Fruit fly (Drosophila melanogaster): ENCODE measurements around the gene cas.

Gene cas

dm6 chr3R:5723122-5723521 is 6.5 kb upstream of the cas start:
- TF ChIP-seq CG13204 (GFP tag; optimal IDR thresholded peaks at IDR 0.05) (no peak), CG15710 (tag; optimal IDR thresholded peaks at IDR 0.05) (no peak), CG9948 (tag; optimal IDR thresholded peaks at IDR 0.05) (no peak), CG4496 (GFP tag; IDR thresholded peaks at IDR 0.05) (no peak), Ets98B (GFP tag; IDR thresholded peaks at IDR 0.05) (no peak), CG34367 (tag; optimal IDR thresholded peaks at IDR 0.05) (no peak)

- TF ChIP-seq Ets98B (GFP tag; IDR thresholded peaks at IDR 0.05) (peak; percentile 25; the same call in 1 of the 2 replicates), gl (tag; optimal IDR thresholded peaks at IDR 0.05) (no peak), CG8301 (tag; optimal IDR thresholded peaks at IDR 0.05) (no peak), CG15710 (tag; optimal IDR thresholded peaks at IDR 0.05) (no peak), EcR (GFP tag; optimal IDR thresholded peaks at IDR 0.05) (no peak), CG14655 (GFP tag; optimal IDR thresholded peaks at IDR 0.05) (peak; percentile 71), CG13204 (GFP tag; optimal IDR thresholded peaks at IDR 0.05) (no peak), CG34367 (tag; optimal IDR thresholded peaks at IDR 0.05) (peak; percentile 23), CG9948 (tag; optimal IDR thresholded peaks at IDR 0.05) (no peak), rn (GFP tag; IDR thresholded peaks at IDR 0.05) (no peak), fd96Ca (GFP tag; IDR thresholded peaks at IDR 0.05) (no peak), D1 (tag; optimal IDR thresholded peaks at IDR 0.05) (no peak), CG4496 (GFP tag; IDR thresholded peaks at IDR 0.05) (peak; percentile 57; the same call in 2 of the 3 replicates), CG32121 (GFP tag; IDR thresholded peaks at IDR 0.05) (0 out of 2 replicates have a peak, but pooled peaks have one; percentile 8), CG8159 (tag; optimal IDR thresholded peaks at IDR 0.05) (peak; percentile 58), CG17806 (tag; optimal IDR thresholded peaks at IDR 0.05) (no peak), CG10348 (GFP tag; IDR thresholded peaks at IDR 0.05) (no peak), Pif1A (GFP tag; optimal IDR thresholded peaks at IDR 0.05) (peak; percentile 38), Pif1B (GFP tag; optimal IDR thresholded peaks at IDR 0.05) (no peak)
Observed at dm6 chr3R:5705469-5706067, 11.0 kb downstream of the cas start.

dm6 chr3R:5704982-5705381 is 11.6 kb downstream of the cas start:
- TF ChIP-seq CG15710 (tag; optimal IDR thresholded peaks at IDR 0.05) = no peak
- no peak for TF ChIP-seq CG13204 (GFP tag; optimal IDR thresholded peaks at IDR 0.05)
- no peak for TF ChIP-seq fd96Ca (GFP tag; IDR thresholded peaks at IDR 0.05)
- TF ChIP-seq Pif1B (GFP tag; optimal IDR thresholded peaks at IDR 0.05) = no peak
- no peak for TF ChIP-seq CG14655 (GFP tag; optimal IDR thresholded peaks at IDR 0.05)
- no peak for TF ChIP-seq CG8301 (tag; optimal IDR thresholded peaks at IDR 0.05)
- no peak for TF ChIP-seq CG32121 (GFP tag; IDR thresholded peaks at IDR 0.05)
- no peak for TF ChIP-seq CG8159 (tag; optimal IDR thresholded peaks at IDR 0.05)
- TF ChIP-seq rn (GFP tag; IDR thresholded peaks at IDR 0.05) = no peak
- no peak for TF ChIP-seq CG17806 (tag; optimal IDR thresholded peaks at IDR 0.05)
- no peak for TF ChIP-seq CG12605 (GFP tag; IDR thresholded peaks at IDR 0.05)
- TF ChIP-seq CG34367 (tag; optimal IDR thresholded peaks at IDR 0.05) = no peak
- no peak for TF ChIP-seq D1 (tag; optimal IDR thresholded peaks at IDR 0.05)
- no peak for TF ChIP-seq Pif1A (GFP tag; optimal IDR thresholded peaks at IDR 0.05)
- TF ChIP-seq Snoo (tag; optimal IDR thresholded peaks at IDR 0.05) = no peak
- no peak for TF ChIP-seq CG4496 (GFP tag; IDR thresholded peaks at IDR 0.05)
- no peak for TF ChIP-seq Ets98B (GFP tag; IDR thresholded peaks at IDR 0.05)
- no peak for TF ChIP-seq CG10348 (GFP tag; IDR thresholded peaks at IDR 0.05)
- TF ChIP-seq EcR (GFP tag; optimal IDR thresholded peaks at IDR 0.05) = no peak
- TF ChIP-seq gl (tag; optimal IDR thresholded peaks at IDR 0.05) = no peak

dm6 chr3R:5701104-5701503 is 15.5 kb downstream of the cas start:
- TF ChIP-seq CG15710 (tag; optimal IDR thresholded peaks at IDR 0.05) = no peak
- no peak for TF ChIP-seq CG13204 (GFP tag; optimal IDR thresholded peaks at IDR 0.05)
- no peak for TF ChIP-seq CG10348 (GFP tag; IDR thresholded peaks at IDR 0.05)
- TF ChIP-seq Snoo (tag; optimal IDR thresholded peaks at IDR 0.05) = no peak
- no peak for TF ChIP-seq Pif1A (GFP tag; optimal IDR thresholded peaks at IDR 0.05)
- peak; percentile 29; the same call in 1 of the 2 replicates for TF ChIP-seq CG32121 (GFP tag; IDR thresholded peaks at IDR 0.05)
- TF ChIP-seq Pif1B (GFP tag; optimal IDR thresholded peaks at IDR 0.05) = no peak
- TF ChIP-seq Ets98B (GFP tag; IDR thresholded peaks at IDR 0.05) = peak; percentile 42; the same call in 1 of the 2 replicates
- TF ChIP-seq CG4496 (GFP tag; IDR thresholded peaks at IDR 0.05) = peak; percentile 51; the same call in 1 of the 3 replicates
- no peak for TF ChIP-seq CG9948 (tag; optimal IDR thresholded peaks at IDR 0.05)
- TF ChIP-seq gl (tag; optimal IDR thresholded peaks at IDR 0.05) = no peak
- TF ChIP-seq CG8159 (tag; optimal IDR thresholded peaks at IDR 0.05) = no peak
- TF ChIP-seq CG12605 (GFP tag; IDR thresholded peaks at IDR 0.05) = no peak
- no peak for TF ChIP-seq EcR (GFP tag; optimal IDR thresholded peaks at IDR 0.05)

- peak; percentile 29; the same call in 1 of the 3 replicates for TF ChIP-seq CG4496 (GFP tag; IDR thresholded peaks at IDR 0.05)
- TF ChIP-seq Snoo (tag; optimal IDR thresholded peaks at IDR 0.05) = no peak
Observed at dm6 chr3R:5696384-5696783, 20.2 kb downstream of the cas start.

- TF ChIP-seq Pif1B (GFP tag; optimal IDR thresholded peaks at IDR 0.05) (peak; percentile 36), CG15710 (tag; optimal IDR thresholded peaks at IDR 0.05) (peak; percentile 40), CG8159 (tag; optimal IDR thresholded peaks at IDR 0.05) (peak; percentile 84), Snoo (tag; optimal IDR thresholded peaks at IDR 0.05) (peak; percentile 11), D1 (tag; optimal IDR thresholded peaks at IDR 0.05) (no peak), Pif1A (GFP tag; optimal IDR thresholded peaks at IDR 0.05) (peak; percentile 76), CG12605 (GFP tag; IDR thresholded peaks at IDR 0.05) (peak; percentile 81), fd96Ca (GFP tag; IDR thresholded peaks at IDR 0.05) (peak; percentile 62; the same call in 2 of the 3 replicates), CG8301 (tag; optimal IDR thresholded peaks at IDR 0.05) (peak; percentile 78), CG14655 (GFP tag; optimal IDR thresholded peaks at IDR 0.05) (peak; percentile 61), CG13204 (GFP tag; optimal IDR thresholded peaks at IDR 0.05) (no peak), CG17806 (tag; optimal IDR thresholded peaks at IDR 0.05) (no peak), CG34367 (tag; optimal IDR thresholded peaks at IDR 0.05) (peak; percentile 49), EcR (GFP tag; optimal IDR thresholded peaks at IDR 0.05) (no peak), rn (GFP tag; IDR thresholded peaks at IDR 0.05) (0 out of 2 replicates have a peak, but pooled peaks have one; percentile 22), CG4496 (GFP tag; IDR thresholded peaks at IDR 0.05) (peak; percentile 89), gl (tag; optimal IDR thresholded peaks at IDR 0.05) (no peak), CG32121 (GFP tag; IDR thresholded peaks at IDR 0.05) (peak; percentile 81), Ets98B (GFP tag; IDR thresholded peaks at IDR 0.05) (peak; percentile 84)
Observed at dm6 chr3R:5694461-5694860, 22.1 kb downstream of the cas start.

All from whole organism, pupa.